Worm (Caenorhabditis elegans): ENCODE data around the gene epac-1.
A peak's percentile ranks its signal among the peaks of the same experiment; 100 is the strongest.
"Not testable (repeated sequence)": the region's sequence is repeated elsewhere in the genome, so short reads cannot be mapped to it uniquely, and the experiment has no call there.

epac-1 gene

ce11 chrIII:10218587-10218986, 29.6 kb downstream of the epac-1 start, which contains the start of the genes rde-4 and cox-14 (continued):
- TF ChIP-seq hlh-30 (tag; optimal IDR thresholded peaks at IDR 0.05; ENCODE audit: insufficient read depth) = peak; percentile 88
- TF ChIP-seq ztf-7 (tag; optimal IDR thresholded peaks at IDR 0.05) = peak; percentile 73
- TF ChIP-seq lir-3 (tag; optimal IDR thresholded peaks at IDR 0.05) = no peak
- TF ChIP-seq sdz-12 (GFP tag; optimal IDR thresholded peaks at IDR 0.05) = no peak
- TF ChIP-seq Y5F2A.4 (GFP tag; optimal IDR thresholded peaks at IDR 0.05) = no peak
- TF ChIP-seq php-3 (GFP tag; IDR thresholded peaks at IDR 0.05) = no peak
- TF ChIP-seq cey-2 (tag; optimal IDR thresholded peaks at IDR 0.05; ENCODE audit: borderline replicate concordance, insufficient read depth) = no peak
- TF ChIP-seq skn-1 (tag; optimal IDR thresholded peaks at IDR 0.05) = no peak
- TF ChIP-seq ces-1 (GFP tag; optimal IDR thresholded peaks at IDR 0.05) = no peak
- TF ChIP-seq spr-1 (tag; optimal IDR thresholded peaks at IDR 0.05) = no peak
- TF ChIP-seq mxl-3 (GFP tag; optimal IDR thresholded peaks at IDR 0.05) = no peak
- no peak for TF ChIP-seq lin-39 (tag; optimal IDR thresholded peaks at IDR 0.05)
- TF ChIP-seq T26A8.4 (GFP tag; IDR thresholded peaks at IDR 0.05) = no peak
- TF ChIP-seq nhr-111 (GFP tag; optimal IDR thresholded peaks at IDR 0.05) = no peak
- TF ChIP-seq rbr-2 (tag; optimal IDR thresholded peaks at IDR 0.05) = peak; percentile 73
- TF ChIP-seq zip-2 (tag; optimal IDR thresholded peaks at IDR 0.05) = no peak
- no peak for TF ChIP-seq daf-16 (GFP tag; optimal IDR thresholded peaks at IDR 0.05)
- TF ChIP-seq daf-16 (tag; optimal IDR thresholded peaks at IDR 0.05) = peak; percentile 78
- no peak for TF ChIP-seq ztf-11 (tag; optimal IDR thresholded peaks at IDR 0.05)
- peak; percentile 68 for TF ChIP-seq nhr-28 (tag; optimal IDR thresholded peaks at IDR 0.05)
- peak; percentile 23 for TF ChIP-seq fkh-10 (GFP tag; optimal IDR thresholded peaks at IDR 0.05)
- TF ChIP-seq spr-3 (GFP tag; optimal IDR thresholded peaks at IDR 0.05) = no peak
- no peak for TF ChIP-seq F26F4.8 (GFP tag; conservative IDR thresholded peaks at IDR 0.05)
- peak; percentile 34 for TF ChIP-seq nhr-102 (tag; optimal IDR thresholded peaks at IDR 0.05)
- TF ChIP-seq madf-5 (GFP tag; IDR thresholded peaks at IDR 0.05) = no peak
- no peak for TF ChIP-seq ceh-44 (GFP tag; IDR thresholded peaks at IDR 0.05)
- peak; percentile 84 for TF ChIP-seq nhr-6 (tag; optimal IDR thresholded peaks at IDR 0.05)
- no peak for TF ChIP-seq dmd-8 (GFP tag; IDR thresholded peaks at IDR 0.05)
- TF ChIP-seq saeg-2 (GFP tag; IDR thresholded peaks at IDR 0.05) = no peak
- TF ChIP-seq Y48G9A.11 (GFP tag; IDR thresholded peaks at IDR 0.05) = no peak
- TF ChIP-seq tag-97 (GFP tag; IDR thresholded peaks at IDR 0.05) = no peak
- TF ChIP-seq nhr-42 (GFP tag; IDR thresholded peaks at IDR 0.05) = no peak

- TF ChIP-seq nhr-111 (GFP tag; optimal IDR thresholded peaks at IDR 0.05); daf-8 (GFP tag; IDR thresholded peaks at IDR 0.05); hmg-1.1 (GFP tag; IDR thresholded peaks at IDR 0.05): not testable (repeated sequence)
These were observed 32.8 kb downstream of the epac-1 start, which contains the start of gene Y70G10A.4 for ce11 chrIII:10221860-10222259. Gene Y70G10A.4 (plus strand): TSS chrIII:10222160.

ce11 chrIII:10231641-10232040, 42.6 kb downstream of the epac-1 start:
- TF ChIP-seq unc-62 (GFP tag; optimal IDR thresholded peaks at IDR 0.05 in 1 of 2) = peak in 1 of 2 experiments; percentile 94
- no peak for TF ChIP-seq unc-62 (tag; optimal IDR thresholded peaks at IDR 0.05)
- no peak for TF ChIP-seq skn-1 (tag; optimal IDR thresholded peaks at IDR 0.05)
- TF ChIP-seq tag-97 (GFP tag; IDR thresholded peaks at IDR 0.05) = no peak
- TF ChIP-seq nhr-28 (tag; optimal IDR thresholded peaks at IDR 0.05) = no peak
- no peak for TF ChIP-seq nhr-42 (GFP tag; IDR thresholded peaks at IDR 0.05)
- no peak for TF ChIP-seq mdl-1 (tag; optimal IDR thresholded peaks at IDR 0.05)

ce11 chrIII:10233979-10234378, 45.0 kb downstream of the epac-1 start, which contains the start of gene paml-1:
Gene paml-1 (minus strand): TSS chrIII:10234079.
- TF ChIP-seq T20F7.1 (GFP tag; optimal IDR thresholded peaks at IDR 0.05) (no peak), tag-97 (GFP tag; IDR thresholded peaks at IDR 0.05) (no peak), F10B5.3 (tag; optimal IDR thresholded peaks at IDR 0.05) (no peak), ZK337.2 (GFP tag; IDR thresholded peaks at IDR 0.05) (no peak), lin-39 (tag; optimal IDR thresholded peaks at IDR 0.05) (no peak), zip-11 (GFP tag; IDR thresholded peaks at IDR 0.05) (no peak), spr-1 (tag; optimal IDR thresholded peaks at IDR 0.05) (no peak), lsy-2 (tag; optimal IDR thresholded peaks at IDR 0.05) (no peak), tra-1 (GFP tag; IDR thresholded peaks at IDR 0.05) (no peak), gei-8 (GFP tag; optimal IDR thresholded peaks at IDR 0.05) (no peak), Y5F2A.4 (GFP tag; optimal IDR thresholded peaks at IDR 0.05) (no peak), snpc-4 (tag; optimal IDR thresholded peaks at IDR 0.05) (no peak), nhr-77 (tag; optimal IDR thresholded peaks at IDR 0.05) (no peak), aly-2 (tag; optimal IDR thresholded peaks at IDR 0.05) (no peak), nhr-111 (GFP tag; optimal IDR thresholded peaks at IDR 0.05) (no peak), nhr-28 (tag; optimal IDR thresholded peaks at IDR 0.05) (no peak), sdz-12 (GFP tag; optimal IDR thresholded peaks at IDR 0.05) (no peak), unc-130 (GFP tag; optimal IDR thresholded peaks at IDR 0.05) (no peak)
